Fruit fly (Drosophila melanogaster) whole organism, embryonic: ENCODE data around the gene ND-SGDH.

Experiments
- Antp ChIP-seq: fragments of 200-800 bp; sonication (Bioruptor generic); optimal IDR thresholded peaks from 3 replicates; lab custom pipeline; 2016; ENCODE audit warnings: missing biosample characterization, missing genetic modification characterization
- Atf-2 ChIP-seq: fragments of 200-800 bp; sonication (Bioruptor generic); optimal IDR thresholded peaks from 2 replicates; lab custom pipeline; 2016; ENCODE audit warnings: missing biosample characterization, missing genetic modification characterization
- Atf3 ChIP-seq: fragments of 200-800 bp; sonication (Bioruptor generic); optimal IDR thresholded peaks from 3 replicates; lab custom pipeline; 2016; ENCODE audit warnings: missing biosample characterization, missing genetic modification characterization
- Awh ChIP-seq: fragments of 200-800 bp; sonication (Bioruptor generic); IDR thresholded peaks from 2 replicates; pipeline ENCODE4, ENCODE4 v1.3.6; 2022; ENCODE audit warnings: missing biosample characterization, missing genetic modification characterization
- CG11085 ChIP-seq: fragments of 200-800 bp; sonication (Bioruptor generic); IDR thresholded peaks from 2 replicates; pipeline ENCODE4 v1.3.6; 2022; ENCODE audit warnings: missing biosample characterization, missing genetic modification characterization
- CG12219 ChIP-seq: fragments of 200-800 bp; sonication (Bioruptor generic); optimal IDR thresholded peaks from 3 replicates; lab custom pipeline; 2018; ENCODE audit warnings: missing biosample characterization, mild to moderate bottlenecking, missing genetic modification characterization
- CG13296 ChIP-seq: fragments of 200-800 bp; sonication (Bioruptor generic); optimal IDR thresholded peaks from 3 replicates; lab custom pipeline; 2018; ENCODE audit warnings: missing biosample characterization, mild to moderate bottlenecking, missing genetic modification characterization
- CG14014 ChIP-seq: fragments of 200-800 bp; sonication (Bioruptor generic); IDR thresholded peaks from 2 replicates; pipeline ENCODE4 v1.3.6; 2022; ENCODE audit warnings: missing biosample characterization, missing genetic modification characterization
- CG1529 ChIP-seq: fragments of 200-800 bp; sonication (Bioruptor generic); optimal IDR thresholded peaks from 3 replicates; lab custom pipeline; 2018; ENCODE audit warnings: missing biosample characterization, missing genetic modification characterization
- CG15601 ChIP-seq: fragments of 200-800 bp; sonication (Bioruptor generic); optimal IDR thresholded peaks from 3 replicates; lab custom pipeline; 2019; ENCODE audit warnings: missing biosample characterization, mild to moderate bottlenecking, missing genetic modification characterization, moderate library complexity
- CG15696 ChIP-seq: fragments of 200-800 bp; sonication (Bioruptor generic); optimal IDR thresholded peaks from 2 replicates; lab custom pipeline; 2019; ENCODE audit warnings: missing biosample characterization, mild to moderate bottlenecking, missing genetic modification characterization, moderate library complexity
- CG2712 ChIP-seq: fragments of 200-800 bp; optimal IDR thresholded peaks from 3 replicates; lab custom pipeline; 2019; ENCODE audit warnings: missing biosample characterization, mild to moderate bottlenecking, missing genetic modification characterization, moderate library complexity
- CG31441 ChIP-seq: fragments of 200-800 bp; sonication (Bioruptor generic); IDR thresholded peaks from 2 replicates; pipeline ENCODE4 v1.3.6; 2022; ENCODE audit warnings: missing biosample characterization, missing genetic modification characterization
- CG33557 ChIP-seq: fragments of 200-800 bp; sonication (Bioruptor generic); optimal IDR thresholded peaks from 2 replicates; lab custom pipeline; 2019; ENCODE audit warnings: missing biosample characterization, mild to moderate bottlenecking, missing genetic modification characterization, moderate library complexity
- CG5180 ChIP-seq: fragments of 200-800 bp; sonication (Bioruptor generic); optimal IDR thresholded peaks from 3 replicates; lab custom pipeline; 2017; ENCODE audit warnings: missing biosample characterization, missing genetic modification characterization, mild to moderate bottlenecking, moderate library complexity, missing genetic modification reagents
- CG6765 ChIP-seq: fragments of 200-800 bp; sonication (Bioruptor generic); optimal IDR thresholded peaks from 3 replicates; lab custom pipeline; 2017; ENCODE audit warnings: missing biosample characterization, mild to moderate bottlenecking, missing genetic modification characterization
- CG6854 ChIP-seq: fragments of 200-800 bp; sonication (Bioruptor generic); optimal IDR thresholded peaks from 3 replicates; lab custom pipeline; 2017; ENCODE audit warnings: missing biosample characterization, mild to moderate bottlenecking, missing genetic modification characterization
- CG8290 ChIP-seq, 3 experiments: fragments of 200-800 bp; sonication (Bioruptor generic); optimal IDR thresholded peaks; 2 replicates each; lab custom pipeline; 2016 to 2019; ENCODE audit warnings: missing biosample characterization in 3 of 3, missing genetic modification characterization in 3 of 3, mild to moderate bottlenecking in 2 of 3, moderate library complexity in 1 of 3
- CG9437 ChIP-seq: fragments of 200-800 bp; sonication (Bioruptor generic); optimal IDR thresholded peaks from 2 replicates; lab custom pipeline; 2018; ENCODE audit warnings: missing biosample characterization, mild to moderate bottlenecking, missing genetic modification characterization
- CG9609 ChIP-seq: fragments of 200-800 bp; sonication (Bioruptor generic); optimal IDR thresholded peaks from 3 replicates; lab custom pipeline; 2016; ENCODE audit warnings: missing biosample characterization, missing genetic modification characterization
- CoRest ChIP-seq: fragments of 200-800 bp; sonication (Bioruptor generic); optimal IDR thresholded peaks from 3 replicates; lab custom pipeline; 2018; ENCODE audit warnings: missing biosample characterization, mild to moderate bottlenecking, missing genetic modification characterization, moderate library complexity
- CrebB ChIP-seq: fragments of 200-800 bp; sonication (Bioruptor generic); optimal IDR thresholded peaks from 3 replicates; lab custom pipeline; 2018; ENCODE audit warnings: missing biosample characterization, mild to moderate bottlenecking, missing genetic modification characterization
- Dek ChIP-seq: fragments of 200-800 bp; sonication (Bioruptor generic); optimal IDR thresholded peaks from 3 replicates; lab custom pipeline; 2019; ENCODE audit warnings: missing biosample characterization, mild to moderate bottlenecking, missing genetic modification characterization, moderate library complexity
- Drgx ChIP-seq: fragments of 200-800 bp; sonication (Bioruptor generic); IDR thresholded peaks from 2 replicates; pipeline ENCODE4 v1.3.6; 2022; ENCODE audit warnings: missing biosample characterization, missing genetic modification characterization
- E2f1 ChIP-seq: fragments of 200-800 bp; sonication (Bioruptor generic); IDR thresholded peaks from 2 replicates; pipeline ENCODE4 v1.3.6; 2022; ENCODE audit warnings: missing biosample characterization, missing genetic modification characterization
- Oli ChIP-seq: fragments of 200-800 bp; sonication (Bioruptor generic); optimal IDR thresholded peaks from 2 replicates; lab custom pipeline; 2018; ENCODE audit warnings: missing biosample characterization, mild to moderate bottlenecking, missing genetic modification characterization, moderate library complexity
- PHDP ChIP-seq: fragments of 200-800 bp; sonication (Bioruptor generic); optimal IDR thresholded peaks from 3 replicates; lab custom pipeline; 2018; ENCODE audit warnings: missing biosample characterization, mild to moderate bottlenecking, missing genetic modification characterization, moderate library complexity
- Sry-β ChIP-seq: fragments of 200-800 bp; sonication (Bioruptor generic); optimal IDR thresholded peaks from 2 replicates; lab custom pipeline; 2018; ENCODE audit warnings: missing biosample characterization, mild to moderate bottlenecking, missing genetic modification characterization, moderate library complexity
- bcd ChIP-seq: fragments of 200-800 bp; sonication (Bioruptor generic); optimal IDR thresholded peaks from 2 replicates; lab custom pipeline; 2017; ENCODE audit warnings: missing biosample characterization, mild to moderate bottlenecking, missing genetic modification characterization
- caup ChIP-seq: fragments of 200-800 bp; sonication (Bioruptor generic); optimal IDR thresholded peaks from 3 replicates; lab custom pipeline; 2017; ENCODE audit warnings: missing biosample characterization, mild to moderate bottlenecking, missing genetic modification characterization, moderate library complexity; ENCODE audit not compliant: severe bottlenecking
- chif ChIP-seq, 2 experiments: fragments of 200-800 bp; sonication (Bioruptor generic); optimal IDR thresholded peaks; 3 replicates each; lab custom pipeline; 2016; ENCODE audit warnings: missing biosample characterization in 2 of 2, missing genetic modification characterization in 2 of 2
- dysf ChIP-seq: fragments of 200-800 bp; sonication (Bioruptor generic); IDR thresholded peaks from 3 replicates; pipeline ENCODE4 v1.3.6; 2022; ENCODE audit warnings: missing biosample characterization, missing genetic modification characterization
- eyg ChIP-seq: fragments of 200-800 bp; sonication (Bioruptor generic); optimal IDR thresholded peaks from 3 replicates; lab custom pipeline; 2016; ENCODE audit warnings: missing biosample characterization, missing genetic modification characterization
- fd64A ChIP-seq: fragments of 200-800 bp; sonication (Bioruptor generic); optimal IDR thresholded peaks from 3 replicates; lab custom pipeline; 2018; ENCODE audit warnings: missing biosample characterization, mild to moderate bottlenecking, missing genetic modification characterization
- gro ChIP-seq: fragments of 200-800 bp; sonication (Bioruptor generic); optimal IDR thresholded peaks from 2 replicates; lab custom pipeline; 2016; ENCODE audit warnings: missing biosample characterization, missing genetic modification characterization
- her ChIP-seq: fragments of 200-800 bp; sonication (Bioruptor generic); optimal IDR thresholded peaks from 2 replicates; lab custom pipeline; 2016; ENCODE audit warnings: missing biosample characterization, missing genetic modification characterization
- lab ChIP-seq: fragments of 200-800 bp; sonication (Bioruptor generic); optimal IDR thresholded peaks from 3 replicates; lab custom pipeline; 2017; ENCODE audit warnings: missing biosample characterization, missing genetic modification characterization, mild to moderate bottlenecking, moderate library complexity, missing genetic modification reagents
- nmo ChIP-seq: fragments of 200-800 bp; sonication (Bioruptor generic); optimal IDR thresholded peaks from 2 replicates; lab custom pipeline; 2018; ENCODE audit warnings: missing biosample characterization, mild to moderate bottlenecking, missing genetic modification characterization, moderate library complexity
- pho ChIP-seq: fragments of 200-800 bp; sonication (Bioruptor generic); optimal IDR thresholded peaks from 2 replicates; lab custom pipeline; 2016; ENCODE audit warnings: missing biosample characterization, missing genetic modification characterization
- phol ChIP-seq: fragments of 200-800 bp; sonication (Bioruptor generic); optimal IDR thresholded peaks from 3 replicates; lab custom pipeline; 2018; ENCODE audit warnings: missing biosample characterization, mild to moderate bottlenecking, missing genetic modification characterization, moderate library complexity
- pnt ChIP-seq: fragments of 200-800 bp; sonication (Bioruptor generic); optimal IDR thresholded peaks from 3 replicates; lab custom pipeline; 2016; ENCODE audit warnings: missing biosample characterization, missing genetic modification characterization
- pum ChIP-seq: fragments of 200-800 bp; sonication (Bioruptor generic); optimal IDR thresholded peaks from 2 replicates; lab custom pipeline; 2016; ENCODE audit warnings: missing biosample characterization, missing genetic modification characterization
- row ChIP-seq: fragments of 200-800 bp; sonication (Bioruptor generic); IDR thresholded peaks from 3 replicates; pipeline ENCODE4 v1.3.6; 2022; ENCODE audit warnings: missing biosample characterization, missing genetic modification characterization
- sens ChIP-seq: fragments of 200-800 bp; sonication (Bioruptor generic); peaks from one replicate; lab custom pipeline; 2016; ENCODE audit warnings: missing biosample characterization, missing genetic modification characterization
- stc ChIP-seq: fragments of 200-800 bp; sonication (Bioruptor generic); IDR thresholded peaks from 2 replicates; pipeline ENCODE4 v1.3.6; 2022; ENCODE audit warnings: missing biosample characterization, missing genetic modification characterization
- sug ChIP-seq: fragments of 200-800 bp; optimal IDR thresholded peaks from 2 replicates; lab custom pipeline; 2019; ENCODE audit warnings: missing biosample characterization, mild to moderate bottlenecking, missing genetic modification characterization, moderate library complexity
- tgo ChIP-seq: fragments of 200-800 bp; sonication (Bioruptor generic); IDR thresholded peaks from 3 replicates; pipeline ENCODE4 v1.3.6; 2022; ENCODE audit warnings: missing biosample characterization, missing genetic modification characterization
- tio ChIP-seq: fragments of 200-800 bp; sonication (Bioruptor generic); optimal IDR thresholded peaks from 2 replicates; lab custom pipeline; 2017; ENCODE audit warnings: missing biosample characterization, missing genetic modification characterization, inconsistent platforms
- twi ChIP-seq: fragments of 200-800 bp; optimal IDR thresholded peaks from 2 replicates; lab custom pipeline; 2019; ENCODE audit warnings: missing biosample characterization, mild to moderate bottlenecking, missing genetic modification characterization, moderate library complexity
- tx ChIP-seq: fragments of 200-800 bp; sonication (Bioruptor generic); optimal IDR thresholded peaks from 2 replicates; lab custom pipeline; 2016; ENCODE audit warnings: missing biosample characterization, missing genetic modification characterization

Gene ND-SGDH

DNA sequence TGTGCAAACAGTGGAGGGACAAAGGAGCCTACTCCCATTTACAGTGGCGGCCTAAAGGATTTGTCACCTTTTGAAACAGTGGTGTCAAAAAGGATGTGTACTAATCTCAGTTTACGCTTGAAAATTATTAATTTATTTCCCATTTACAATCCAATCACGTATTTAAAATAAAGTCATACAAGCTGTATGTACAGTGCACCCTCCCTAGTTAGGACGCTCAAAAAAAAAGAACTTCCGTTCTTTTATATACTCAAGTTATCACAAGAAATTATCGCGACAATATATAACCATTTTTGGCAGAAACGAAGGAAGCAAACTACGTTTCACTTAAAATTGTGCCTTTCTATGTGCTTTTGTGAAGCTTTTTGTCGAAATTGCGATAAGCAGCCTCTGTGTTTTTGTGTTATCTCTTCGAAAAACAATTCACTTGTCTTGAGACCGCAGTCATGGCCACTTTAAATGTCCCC is 881 bp upstream of the ND-SGDH start (continued):
- no peak for TF ChIP-seq CG8290 (GFP tag; optimal IDR thresholded peaks at IDR 0.05; lab: Kevin White, UChicago)
- TF ChIP-seq CG8290 (tag; optimal IDR thresholded peaks at IDR 0.05; lab: Kevin White, UChicago), result no peak
- no peak; the same call in 1 of the 2 replicates for TF ChIP-seq E2f1 (GFP tag; lab: Robert Waterston, UW)
- peak; percentile 49 for TF ChIP-seq pum
- no peak for TF ChIP-seq CG11085 (GFP tag; lab: Robert Waterston, UW)
- TF ChIP-seq CG9609, result peak; percentile 27
- no peak for TF ChIP-seq Sry-β
- no peak for TF ChIP-seq twi (tag; lab: Kevin White, UChicago)
- peak; percentile 57 for TF ChIP-seq tio (GFP tag; lab: Kevin White, UChicago)
- peak; percentile 57 for TF ChIP-seq Oli
- TF ChIP-seq tx (GFP tag; lab: Kevin White, UChicago), result peak; percentile 28
- TF ChIP-seq chif (GFP tag; optimal IDR thresholded peaks at IDR 0.05; lab: Kevin White, UChicago), result no peak
- peak; percentile 50 for TF ChIP-seq Dek (tag; lab: Kevin White, UChicago)
- peak; percentile 53 for TF ChIP-seq pnt (GFP tag; lab: Kevin White, UChicago)
- TF ChIP-seq PHDP (tag; lab: Kevin White, UChicago), result peak; percentile 55
- TF ChIP-seq tgo (GFP tag; lab: Robert Waterston, UW), result peak; percentile 50; the same call in 2 of the 3 replicates
- peak; percentile 32 for TF ChIP-seq CG12219 (GFP tag; lab: Kevin White, UChicago)
- peak; percentile 53 for TF ChIP-seq sug (tag; lab: Kevin White, UChicago)
- peak; percentile 15 for TF ChIP-seq CG15601 (tag; lab: Kevin White, UChicago)
- TF ChIP-seq CG14014 (GFP tag; lab: Robert Waterston, UW), result peak; percentile 45; the same call in 1 of the 2 replicates
- peak; percentile 43; the same call in 1 of the 2 replicates for TF ChIP-seq CG31441 (GFP tag; lab: Robert Waterston, UW)
- TF ChIP-seq sens, result peak; percentile 78
- TF ChIP-seq lab (GFP tag; lab: Kevin White, UChicago), result peak; percentile 70
- TF ChIP-seq CG2712, result peak; percentile 55
- peak; percentile 34 for TF ChIP-seq CG6854 (GFP tag; lab: Kevin White, UChicago)
- TF ChIP-seq CG15696 (tag; lab: Kevin White, UChicago), result peak; percentile 15
- TF ChIP-seq CG6765, result peak; percentile 10
- peak; percentile 68 for TF ChIP-seq CoRest (tag; lab: Kevin White, UChicago)
- peak; percentile 36 for TF ChIP-seq CG9437 (GFP tag; lab: Kevin White, UChicago)
- peak; percentile 56 for TF ChIP-seq gro
- TF ChIP-seq Antp (GFP tag; lab: Kevin White, UChicago), result peak; percentile 38
- TF ChIP-seq CG13296 (GFP tag; lab: Kevin White, UChicago), result peak; percentile 67
- TF ChIP-seq CG33557 (GFP tag; lab: Kevin White, UChicago), result peak; percentile 2
- peak; percentile 61 for TF ChIP-seq Drgx (GFP tag; lab: Robert Waterston, UW)
- TF ChIP-seq caup (GFP tag; lab: Kevin White, UChicago), result peak; percentile 2
- TF ChIP-seq Atf3 (GFP tag; lab: Kevin White, UChicago), result no peak
- TF ChIP-seq eyg, result no peak
- TF ChIP-seq CG1529, result peak; percentile 1
- peak; percentile 25 for TF ChIP-seq her (GFP tag; lab: Kevin White, UChicago)
- TF ChIP-seq row (GFP tag; lab: Robert Waterston, UW), result peak; percentile 70
- TF ChIP-seq CrebB (tag; lab: Kevin White, UChicago), result peak; percentile 7
- peak; percentile 48; the same call in 1 of the 2 replicates for TF ChIP-seq Awh (GFP tag; lab: Robert Waterston, UW)
- TF ChIP-seq dysf (GFP tag; lab: Robert Waterston, UW), result peak; percentile 70
- peak; percentile 52 for TF ChIP-seq phol
- TF ChIP-seq fd64A (GFP tag; lab: Kevin White, UChicago), result no peak
- peak; percentile 14; the same call in 1 of the 2 replicates for TF ChIP-seq stc (GFP tag; lab: Robert Waterston, UW)
- peak; percentile 56 for TF ChIP-seq Atf-2 (GFP tag; lab: Kevin White, UChicago)
- TF ChIP-seq pho (GFP tag; lab: Kevin White, UChicago), result peak; percentile 26
- TF ChIP-seq nmo (GFP tag; lab: Kevin White, UChicago), result peak; percentile 31
- TF ChIP-seq bcd, result peak; percentile 47
- peak; percentile 20 for TF ChIP-seq CG5180 (GFP tag; lab: Kevin White, UChicago)
